Worm (Caenorhabditis elegans) whole organism, young adult: ENCODE results near the gene dis-3.

Experiments used
- him-1 ChIP-seq: sonication (generic microtip); optimal IDR thresholded peaks from 2 replicates; lab custom pipeline; 2016; ENCODE audit warnings: missing genotype, missing genetic modification reagents, missing genetic modification characterization, missing compliant biosample characterization
- hlh-26 ChIP-seq: fragments of 200-800 bp; sonication (Bioruptor generic); conservative IDR thresholded peaks from 2 replicates; pipeline ENCODE4 v1.3.6; 2022; ENCODE audit warnings: missing genetic modification reagents, missing genetic modification characterization, missing compliant biosample characterization
- mxl-1 ChIP-seq: sonication (generic microtip); optimal IDR thresholded peaks from 2 replicates; lab custom pipeline; 2016; ENCODE audit warnings: missing genetic modification characterization, missing compliant biosample characterization
- nfya-1 ChIP-seq: sonication (generic microtip); optimal IDR thresholded peaks from 2 replicates; lab custom pipeline; 2017; ENCODE audit warnings: antibody characterized with exemption, missing compliant biosample characterization, missing genetic modification characterization, borderline replicate concordance; ENCODE audit not compliant: insufficient read depth
- rec-8 ChIP-seq, 2 experiments: sonication (generic microtip); optimal IDR thresholded peaks; 2 replicates each; lab custom pipeline; 2016; ENCODE audit warnings: mild to moderate bottlenecking in 2 of 2, missing genetic modification characterization in 2 of 2, missing genetic modification reagents in 2 of 2, missing genotype in 2 of 2, missing biosample characterization in 1 of 2, missing compliant biosample characterization in 1 of 2, moderate library complexity in 1 of 2
- unc-62 ChIP-seq: fragments of 150-350 bp; optimal IDR thresholded peaks from 2 replicates; lab custom pipeline; 2014; ENCODE audit warnings: missing biosample characterization, missing genetic modification reagents, missing genetic modification characterization

DNA sequence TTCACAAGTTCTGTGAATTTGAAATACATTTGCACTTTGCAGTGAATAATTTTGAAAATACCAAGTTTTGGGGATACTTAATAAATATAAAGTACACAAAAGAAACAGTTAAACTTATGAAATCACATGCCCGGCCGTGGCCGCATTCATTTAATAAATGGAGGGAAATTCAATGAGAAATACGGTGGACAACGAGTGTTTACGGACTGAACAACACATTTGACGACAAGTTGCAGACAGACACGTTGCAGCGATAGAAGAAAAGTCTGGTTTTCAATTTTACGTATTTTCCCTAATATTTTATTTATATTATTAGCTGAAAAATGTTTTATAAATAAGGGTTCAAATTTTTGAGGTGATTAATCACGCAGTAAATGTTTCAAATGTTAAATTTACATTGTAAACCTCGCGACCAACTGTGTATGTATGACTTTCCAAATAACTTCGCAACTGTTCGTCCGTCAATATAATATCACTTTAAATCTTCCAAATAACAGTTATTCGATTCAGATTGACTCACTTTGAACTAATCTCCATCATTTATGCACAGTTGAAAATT lies 54.5 kb downstream of the dis-3 start, which contains the start of gene copg-1:
- TF ChIP-seq rec-8 (tag; optimal IDR thresholded peaks at IDR 0.05; lab: Kevin White, UChicago) (no peak), him-1 (tag; lab: Kevin White, UChicago) (no peak), hlh-26 (GFP tag; lab: Robert Waterston, UW) (no peak), mxl-1 (tag; lab: Kevin White, UChicago) (no peak), nfya-1 (tag; lab: Kevin White, UChicago) (no peak), unc-62 (GFP tag; lab: Kevin White, UChicago) (no peak)
